Fruit fly (Drosophila melanogaster): Measurements from ENCODE around the gene CCT2.
A peak's percentile ranks its signal among the peaks of the same experiment; 100 is the strongest.

Gene CCT2

dm6 chrX:9119671-9120364, 30.5 kb downstream of the CCT2 start (continued):
- TF ChIP-seq CG7987 (GFP tag; optimal IDR thresholded peaks at IDR 0.05) (no peak), Nf-YB (GFP tag; optimal IDR thresholded peaks at IDR 0.05) (no peak), Sox100B (GFP tag; optimal IDR thresholded peaks at IDR 0.05) (peak; percentile 67), CG10959 (GFP tag; IDR thresholded peaks at IDR 0.05) (no peak), slp2 (GFP tag; optimal IDR thresholded peaks at IDR 0.05) (peak; percentile 30), CG3995 (GFP tag; optimal IDR thresholded peaks at IDR 0.05) (no peak), gt (GFP tag; IDR thresholded peaks at IDR 0.05) (no peak), fu2 (GFP tag; optimal IDR thresholded peaks at IDR 0.05) (no peak), nmo (GFP tag; optimal IDR thresholded peaks at IDR 0.05) (peak; percentile 53), salm (tag; optimal IDR thresholded peaks at IDR 0.05) (no peak), Antp (GFP tag; optimal IDR thresholded peaks at IDR 0.05) (no peak), ttk (GFP tag; IDR thresholded peaks at IDR 0.05) (no peak), Fer3 (tag; optimal IDR thresholded peaks at IDR 0.05) (no peak), fd102C (GFP tag; optimal IDR thresholded peaks at IDR 0.05) (no peak), CG18262 (tag; optimal IDR thresholded peaks at IDR 0.05) (peak; percentile 58), Gsc (GFP tag; IDR thresholded peaks at IDR 0.05) (no peak), CG6813 (GFP tag; optimal IDR thresholded peaks at IDR 0.05) (no peak), slou (GFP tag; optimal IDR thresholded peaks at IDR 0.05) (no peak), Poxn (GFP tag; IDR thresholded peaks at IDR 0.05) (no peak), croc (GFP tag; conservative IDR thresholded peaks at IDR 0.05) (no peak), CG8765 (GFP tag; IDR thresholded peaks at IDR 0.05) (no peak), mld (GFP tag; IDR thresholded peaks at IDR 0.05; ENCODE audit: partially characterized antibody) (no peak), sens-2 (GFP tag; IDR thresholded peaks at IDR 0.05) (no peak), ro (GFP tag; IDR thresholded peaks at IDR 0.05) (no peak), Camta (GFP tag; optimal IDR thresholded peaks at IDR 0.05) (no peak), Jarid2 (GFP tag; optimal IDR thresholded peaks at IDR 0.05) (no peak), ase (GFP tag; IDR thresholded peaks at IDR 0.05) (no peak), exex (tag; optimal IDR thresholded peaks at IDR 0.05) (no peak), Hmr (GFP tag; optimal IDR thresholded peaks at IDR 0.05) (peak; percentile 24), CG8359 (GFP tag; optimal IDR thresholded peaks at IDR 0.05; ENCODE audit: borderline replicate concordance) (no peak)

- TF ChIP-seq MBD-R2 (GFP tag; IDR thresholded peaks at IDR 0.05) (no peak), mam (GFP tag; optimal IDR thresholded peaks at IDR 0.05) (peak; percentile 47), CG17359 (tag; optimal IDR thresholded peaks at IDR 0.05) (peak; percentile 66), lilli (GFP tag; optimal IDR thresholded peaks at IDR 0.05) (peak; percentile 41), CG9797 (GFP tag; optimal IDR thresholded peaks at IDR 0.05) (no peak), CG8281 (tag; optimal IDR thresholded peaks at IDR 0.05) (peak; percentile 31), dysf (GFP tag; IDR thresholded peaks at IDR 0.05) (peak; percentile 61; the same call in 2 of the 3 replicates), her (GFP tag; optimal IDR thresholded peaks at IDR 0.05) (no peak), CG8290 (GFP tag; optimal IDR thresholded peaks at IDR 0.05) (no peak), CG8290 (tag; optimal IDR thresholded peaks at IDR 0.05) (no peak), Kr (GFP tag; optimal IDR thresholded peaks at IDR 0.05) (no peak), ci (GFP tag; IDR thresholded peaks at IDR 0.05) (peak; percentile 12; the same call in 1 of the 3 replicates), CG12744 (GFP tag; optimal IDR thresholded peaks at IDR 0.05) (no peak), CG31441 (GFP tag; IDR thresholded peaks at IDR 0.05) (peak; percentile 45; the same call in 1 of the 2 replicates), Pdp1 (GFP tag; optimal IDR thresholded peaks at IDR 0.05) (peak; percentile 24 to 37), CG31224 (GFP tag; IDR thresholded peaks at IDR 0.05) (no peak), CG8924 (tag; optimal IDR thresholded peaks at IDR 0.05) (peak; percentile 57), CG10431 (GFP tag; optimal IDR thresholded peaks at IDR 0.05) (no peak), NC2α (GFP tag; optimal IDR thresholded peaks at IDR 0.05) (no peak), pho (GFP tag; optimal IDR thresholded peaks at IDR 0.05) (peak; percentile 6)
These were observed 31.8 kb downstream of the CCT2 start for dm6 chrX:9120828-9121754.
